Worm (Caenorhabditis elegans) whole organism, dauer: ENCODE results near the gene srab-9.

Experiments
- unc-62 ChIP-seq: sonication (generic microtip); optimal IDR thresholded peaks from 2 replicates; lab custom pipeline; 2017; ENCODE audit warnings: missing biosample characterization, missing genetic modification reagents, missing genetic modification characterization

srab-9 gene

DNA sequence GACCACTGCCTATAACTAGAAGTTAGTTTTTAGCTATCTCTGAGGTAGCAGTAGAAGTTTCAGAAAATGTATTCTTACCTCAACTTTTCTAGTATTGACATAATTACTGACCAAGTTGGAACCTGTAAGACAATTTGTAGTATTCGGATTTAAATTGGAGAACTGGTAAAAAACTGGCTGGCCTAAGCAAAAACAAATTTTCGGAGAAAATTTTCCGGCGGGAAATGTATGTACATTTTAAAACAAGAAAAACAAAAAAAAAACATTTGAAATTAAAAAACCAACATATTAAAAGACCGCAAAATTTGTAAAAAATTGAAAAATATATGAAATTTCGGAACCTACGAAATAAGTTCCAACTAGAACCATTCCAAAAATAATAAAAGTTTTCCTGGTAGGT, 5.8 kb upstream of the srab-9 start, which contains the start of gene srab-11:
TSS of gene srab-11 (minus strand) at position 101 of the 400 bp plus-strand sequence.
- TF ChIP-seq unc-62 (GFP tag; lab: Kevin White, UChicago) = no peak

DNA sequence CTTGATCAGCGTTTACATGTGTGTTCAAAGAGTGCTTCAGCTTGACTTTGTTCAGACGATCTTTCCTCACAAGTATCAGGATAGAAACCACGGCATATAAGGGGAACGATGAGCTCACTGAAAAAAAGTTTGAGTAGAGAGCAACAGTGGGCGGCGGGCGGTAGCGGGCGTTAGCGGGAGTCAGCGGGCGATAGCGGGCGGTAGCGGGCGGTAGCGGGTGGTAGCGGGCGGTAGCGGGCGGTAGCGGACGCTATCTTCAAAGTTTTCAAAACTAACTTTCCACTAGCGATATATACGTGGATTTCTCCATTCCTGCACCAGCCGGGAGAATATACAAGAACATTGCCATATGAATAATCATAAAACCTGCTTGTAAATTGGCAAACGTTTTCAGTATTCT, 4.2 kb upstream of the srab-9 start:
- TF ChIP-seq unc-62 (GFP tag; lab: Kevin White, UChicago) = no peak

DNA sequence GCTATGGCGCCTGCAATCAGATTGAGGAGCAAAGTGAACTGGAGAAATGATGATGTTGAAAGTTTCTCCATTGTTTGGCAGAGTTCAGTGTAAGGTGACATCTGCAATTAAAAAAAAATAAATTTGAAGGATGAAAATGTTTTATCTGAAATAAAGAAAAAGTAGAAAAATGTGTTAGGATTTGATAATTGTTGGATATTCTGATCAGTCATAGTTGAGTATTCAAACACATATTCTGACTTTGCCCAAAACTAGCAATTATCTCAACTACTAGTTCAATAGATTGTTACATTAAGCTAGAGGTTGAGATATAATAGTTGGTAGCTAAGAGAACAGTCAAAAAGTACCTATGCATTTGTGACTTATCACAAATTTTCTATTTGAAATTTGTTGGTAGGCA, 3.4 kb upstream of the srab-9 start, which contains the start of gene srab-10:
TSS of gene srab-10 (minus strand) at position 101 of the 400 bp plus-strand sequence.
- no peak for TF ChIP-seq unc-62 (GFP tag; lab: Kevin White, UChicago)

DNA sequence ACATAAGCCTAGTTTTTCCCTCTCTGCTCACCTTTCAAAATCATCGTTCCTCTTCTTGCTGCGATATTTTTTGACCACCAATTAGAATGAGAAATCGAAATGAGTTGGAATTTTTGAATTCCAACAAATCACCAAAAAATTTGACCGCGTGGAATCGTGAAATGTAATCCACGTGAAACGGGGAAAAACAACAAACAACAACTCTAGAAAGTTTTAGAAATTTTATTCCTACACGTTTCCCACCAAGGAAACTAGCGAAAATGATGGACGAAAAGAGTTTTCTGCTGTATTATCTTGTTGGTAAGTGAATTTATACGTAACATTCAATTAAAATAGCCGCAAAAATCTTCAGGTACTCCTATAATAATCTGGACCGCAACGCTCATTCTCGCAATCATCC, 2.6 kb downstream of the srab-9 start, which contains the start of the genes irld-3 and F02C9.1:
TSS of gene irld-3 (minus strand) at position 101 of the 400 bp plus-strand sequence.
TSS of gene F02C9.1 (plus strand) at position 216 of the 400 bp plus-strand sequence.
- no peak for TF ChIP-seq unc-62 (GFP tag; lab: Kevin White, UChicago)

DNA sequence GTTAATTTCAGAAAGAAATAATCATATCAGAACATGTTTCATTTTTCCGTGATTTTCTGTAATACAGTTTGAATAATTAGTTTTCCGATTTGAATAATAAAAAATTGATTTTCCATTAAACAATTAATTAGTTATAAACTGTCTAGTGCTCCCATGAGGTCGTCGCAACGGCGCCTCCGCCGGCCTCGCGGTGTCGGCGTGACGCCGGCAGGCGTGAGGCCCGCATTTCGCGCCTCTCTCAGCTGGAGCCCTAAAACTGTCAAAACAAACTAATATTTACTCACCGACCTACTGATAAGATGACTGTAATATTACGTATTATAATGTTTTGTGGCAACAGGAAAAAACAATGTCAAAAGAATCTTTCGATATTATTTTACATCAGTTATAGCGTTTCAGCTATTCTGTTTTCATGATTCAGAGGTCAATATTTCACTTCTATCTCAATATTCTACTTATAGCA, 7.8 kb downstream of the srab-9 start, which contains the start of gene F02C9.2:
TSS of gene F02C9.2 (plus strand) at position 413 of the 463 bp plus-strand sequence.
- no peak for TF ChIP-seq unc-62 (GFP tag; lab: Kevin White, UChicago)

DNA sequence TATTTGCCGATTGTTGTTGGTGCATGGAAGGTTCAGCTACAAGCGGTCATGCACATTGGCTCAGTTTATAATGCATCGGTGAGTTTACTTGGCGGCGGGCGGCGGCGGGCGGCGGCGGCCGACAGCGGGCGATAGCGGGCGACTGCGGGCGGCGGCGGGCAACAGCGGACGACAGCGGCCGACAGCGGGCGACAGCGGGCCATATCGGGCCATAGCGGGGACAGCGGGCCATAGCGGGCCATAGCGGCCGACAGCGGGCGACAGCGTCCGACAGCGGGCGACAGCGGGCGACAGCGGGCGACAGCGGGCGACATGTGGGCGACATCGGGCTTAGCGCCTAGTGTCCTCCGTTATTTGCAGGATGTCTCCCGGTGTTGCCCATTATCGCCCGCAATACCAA, 9.0 kb downstream of the srab-9 start:
- TF ChIP-seq unc-62 (GFP tag; lab: Kevin White, UChicago) = no peak

DNA sequence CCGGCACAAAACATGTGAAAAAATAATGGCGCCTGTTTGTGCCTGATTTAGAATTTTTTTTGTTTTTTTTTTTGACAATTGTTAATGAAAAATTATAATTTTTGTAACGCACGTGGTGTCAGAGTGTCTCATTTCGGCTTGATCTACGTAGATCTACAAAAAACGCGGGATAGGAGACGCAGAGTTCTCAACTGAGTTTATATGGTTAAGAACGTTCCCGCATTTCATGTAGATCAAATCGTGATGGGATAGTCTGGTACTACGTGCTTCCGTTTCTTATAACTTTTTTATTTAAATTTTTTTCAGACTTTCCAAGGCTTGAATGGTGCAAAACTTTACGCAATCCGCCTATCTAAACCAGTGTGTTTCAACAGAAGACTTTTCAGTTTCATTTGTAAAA, 12.3 kb downstream of the srab-9 start, which contains the start of gene tat-6:
TSS of gene tat-6 (plus strand) at position 301 of the 400 bp plus-strand sequence.
- TF ChIP-seq unc-62 (GFP tag; lab: Kevin White, UChicago) = no peak

DNA sequence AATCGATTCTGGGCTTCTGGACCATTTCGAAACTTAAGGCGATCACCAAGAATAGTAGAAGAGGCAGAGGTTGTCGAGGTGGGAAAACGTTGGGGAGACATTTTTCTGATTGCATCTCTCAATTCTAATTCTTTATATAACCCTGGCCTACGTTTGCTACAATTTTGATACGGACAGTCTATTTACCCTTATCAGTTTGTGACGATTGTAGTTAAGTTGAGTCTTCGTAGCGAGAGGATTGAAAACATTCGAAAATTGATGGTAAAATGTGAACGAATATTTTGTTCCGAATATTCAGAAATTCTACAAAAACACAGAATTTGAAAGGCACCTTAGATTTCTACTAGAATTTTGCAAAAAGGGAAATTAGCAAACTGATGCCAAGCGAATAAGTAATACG, 13.4 kb downstream of the srab-9 start, which contains the start of gene Y73C8C.10:
TSS of gene Y73C8C.10 (minus strand) at position 101 of the 400 bp plus-strand sequence.
- no peak for TF ChIP-seq unc-62 (GFP tag; lab: Kevin White, UChicago)

DNA sequence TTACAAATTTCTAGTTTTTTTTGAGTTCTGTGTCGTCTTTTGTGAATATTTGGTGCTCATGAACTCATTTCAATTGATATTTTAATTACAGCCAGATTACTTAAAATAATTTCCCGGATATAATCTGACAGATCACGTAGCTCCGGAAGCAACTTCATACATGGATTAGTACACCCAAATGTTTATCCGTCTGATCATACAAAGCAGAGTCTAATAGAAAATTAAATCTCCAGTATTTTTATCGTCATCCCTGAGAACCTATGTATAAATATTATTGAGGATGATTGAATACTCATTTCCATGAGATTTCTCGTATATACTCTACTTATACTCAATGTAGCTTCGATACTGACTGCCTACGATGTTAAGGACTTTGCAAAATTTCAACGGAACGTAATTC, 16.2 kb downstream of the srab-9 start, which contains the start of gene Y73C8C.12:
TSS of gene Y73C8C.12 (plus strand) at position 301 of the 400 bp plus-strand sequence.
- no peak for TF ChIP-seq unc-62 (GFP tag; lab: Kevin White, UChicago)

DNA sequence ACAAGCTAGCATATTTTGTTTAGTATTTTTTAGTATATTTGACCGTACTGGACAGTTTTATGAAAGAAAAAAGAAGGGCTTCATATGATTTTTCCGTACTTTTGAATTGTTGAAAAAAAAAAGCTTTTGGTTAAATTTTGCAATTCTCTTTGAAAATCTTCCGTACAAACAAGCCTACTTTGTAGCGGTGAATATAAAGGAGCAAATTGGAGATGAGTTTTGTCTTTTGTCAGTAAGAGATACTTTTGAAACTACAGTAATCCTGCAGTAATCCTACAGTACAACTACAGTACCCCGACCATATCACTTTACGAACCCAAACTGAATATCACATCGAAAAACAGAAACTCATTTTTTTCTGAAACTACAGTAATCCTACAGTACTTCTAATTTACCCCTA, 18.7 kb downstream of the srab-9 start:
- TF ChIP-seq unc-62 (GFP tag; lab: Kevin White, UChicago) = no peak

DNA sequence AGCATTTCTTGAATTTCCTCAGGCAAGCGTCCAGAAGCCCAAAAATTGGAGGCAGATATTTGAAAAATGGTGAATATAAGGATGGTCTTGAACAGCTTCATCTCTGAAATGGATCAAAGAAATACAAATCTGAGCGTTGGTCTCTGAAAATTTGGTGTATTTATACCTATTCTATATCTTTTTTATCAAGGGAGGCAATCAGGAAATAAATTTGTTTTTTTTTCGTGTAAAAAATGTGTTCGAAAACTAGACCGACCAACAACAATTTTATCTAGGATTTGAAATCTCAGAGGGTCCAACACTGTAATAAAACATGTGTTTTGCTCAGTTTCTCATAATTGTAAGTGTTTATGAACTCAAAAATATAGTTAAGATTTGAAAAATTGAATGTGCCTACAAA, 19.3 kb downstream of the srab-9 start, which contains the start of gene srt-56:
TSS of gene srt-56 (minus strand) at position 101 of the 400 bp plus-strand sequence.
- no peak for TF ChIP-seq unc-62 (GFP tag; lab: Kevin White, UChicago)

DNA sequence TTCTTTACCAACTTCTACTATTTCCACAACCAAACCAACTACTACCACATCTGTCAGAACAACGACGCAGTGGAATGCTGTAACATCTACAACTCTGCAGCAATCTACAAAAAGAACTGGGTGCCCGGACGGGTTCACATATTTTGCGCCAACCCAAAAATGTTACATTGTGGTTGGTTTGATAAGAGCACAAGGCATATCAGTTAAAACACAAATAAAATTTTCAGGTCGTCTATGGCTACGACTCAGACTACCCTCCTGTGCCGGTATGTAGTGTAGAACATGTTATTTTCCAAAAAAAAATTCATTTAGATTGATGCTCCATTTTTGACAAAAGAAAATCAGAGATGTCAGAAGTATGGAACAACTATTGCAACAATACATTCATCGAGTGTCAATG, 21.9 kb downstream of the srab-9 start:
- no peak for TF ChIP-seq unc-62 (GFP tag; lab: Kevin White, UChicago)

DNA sequence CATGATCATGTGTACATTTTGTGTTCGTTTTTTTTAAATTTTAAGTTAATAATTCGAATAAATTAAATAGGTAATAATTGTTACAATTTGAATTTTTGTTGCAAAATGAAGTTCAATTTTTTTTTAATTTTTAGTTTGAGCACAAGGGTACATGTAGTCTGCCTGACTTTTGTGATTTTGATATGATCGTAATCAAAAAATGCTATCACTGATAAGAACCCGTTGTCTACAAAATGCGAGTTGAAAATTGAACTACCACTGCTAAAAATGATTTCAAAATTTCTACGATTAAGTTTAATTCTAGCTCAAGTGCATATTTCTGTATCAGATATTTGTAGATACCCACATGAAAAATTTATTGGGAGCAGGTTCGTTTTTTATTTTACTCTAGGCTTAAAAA, 22.9 kb downstream of the srab-9 start, which contains the start of gene clec-210:
TSS of gene clec-210 (plus strand) at position 211 of the 400 bp plus-strand sequence.
- no peak for TF ChIP-seq unc-62 (GFP tag; lab: Kevin White, UChicago)

DNA sequence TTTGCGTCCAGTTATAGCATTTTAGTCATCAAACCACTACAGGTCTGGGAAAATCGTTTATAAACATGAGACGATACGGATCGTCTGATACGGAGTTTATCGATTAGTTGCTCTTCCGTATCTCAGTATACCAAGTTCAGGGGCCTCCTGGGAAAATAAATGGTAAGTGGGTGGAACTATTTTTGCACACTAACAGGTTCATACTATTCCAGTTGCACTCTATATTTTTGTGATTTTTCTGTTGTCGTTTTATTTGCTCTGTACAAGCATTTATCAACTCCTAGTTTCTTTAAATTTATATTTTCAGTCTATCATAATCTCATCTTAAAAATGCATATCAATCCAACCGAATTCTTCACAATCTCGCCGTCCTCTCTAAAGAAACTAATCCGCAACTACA, 26.1 kb downstream of the srab-9 start, which contains the start of gene Y73C8C.3:
TSS of gene Y73C8C.3 (plus strand) at position 301 of the 400 bp plus-strand sequence.
- no peak for TF ChIP-seq unc-62 (GFP tag; lab: Kevin White, UChicago)

DNA sequence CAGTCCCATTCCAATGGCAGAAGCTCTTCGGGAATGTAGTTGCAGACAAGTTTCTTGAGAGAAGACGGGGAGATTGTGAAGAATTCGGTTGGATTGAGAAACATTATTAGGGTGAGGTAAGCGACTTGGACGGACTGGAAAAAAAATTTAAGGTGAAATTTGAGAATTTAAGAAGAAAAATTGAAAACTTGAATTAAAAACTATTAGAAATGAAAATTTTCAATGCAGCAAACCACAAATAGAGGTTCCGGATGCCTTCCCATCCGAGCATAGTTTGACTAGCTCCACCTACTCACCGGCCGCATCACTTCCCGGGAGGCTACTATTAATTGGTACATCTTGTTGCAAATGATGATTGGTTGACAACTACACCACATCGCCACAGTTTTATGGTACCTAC, 27.3 kb downstream of the srab-9 start, which contains the start of gene Y73C8C.8:
TSS of gene Y73C8C.8 (minus strand) at position 101 of the 400 bp plus-strand sequence.
- TF ChIP-seq unc-62 (GFP tag; lab: Kevin White, UChicago) = no peak

DNA sequence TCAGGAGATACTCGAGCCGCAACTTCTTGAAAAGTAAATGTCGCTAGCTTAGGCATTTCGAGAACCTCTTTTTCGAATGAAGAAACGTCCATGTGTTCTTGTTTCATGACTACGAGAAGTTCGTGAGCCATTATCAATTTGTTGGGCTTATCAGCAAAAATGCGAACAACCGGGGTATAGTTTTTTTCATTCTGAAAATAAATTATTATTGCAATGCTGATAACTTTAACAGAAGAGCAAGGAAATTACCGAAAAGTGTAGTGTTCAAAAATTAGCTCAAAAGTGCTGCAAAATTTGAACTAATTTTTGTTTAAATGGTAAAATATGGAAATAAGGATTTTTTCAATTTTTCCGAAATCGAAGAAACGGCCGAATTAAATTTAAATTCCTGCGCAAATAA, 28.9 kb downstream of the srab-9 start:
- TF ChIP-seq unc-62 (GFP tag; lab: Kevin White, UChicago) = no peak

DNA sequence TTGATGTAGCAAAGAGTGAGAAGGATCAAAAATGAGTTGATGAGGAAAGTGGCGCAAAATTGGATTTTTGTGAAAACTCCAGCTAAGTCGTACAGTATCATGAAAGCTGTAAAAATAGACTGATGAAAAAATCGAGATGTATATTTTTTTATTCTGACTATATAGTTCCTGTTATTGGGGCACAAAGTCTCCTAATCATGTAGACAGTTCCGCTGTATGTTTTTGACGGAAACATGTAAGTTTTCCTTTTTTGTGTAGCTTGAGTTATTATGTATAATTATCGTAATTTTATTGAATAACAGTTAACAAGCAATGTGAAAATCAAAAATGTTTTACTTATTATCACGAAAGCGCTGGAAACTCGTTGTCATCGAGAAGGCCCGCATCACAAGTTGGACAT, 33.6 kb downstream of the srab-9 start, which contains the start of gene str-68:
TSS of gene str-68 (minus strand) at position 101 of the 400 bp plus-strand sequence.
- no peak for TF ChIP-seq unc-62 (GFP tag; lab: Kevin White, UChicago)
